Worm (Caenorhabditis elegans): ENCODE data around the gene let-4.

DNA sequence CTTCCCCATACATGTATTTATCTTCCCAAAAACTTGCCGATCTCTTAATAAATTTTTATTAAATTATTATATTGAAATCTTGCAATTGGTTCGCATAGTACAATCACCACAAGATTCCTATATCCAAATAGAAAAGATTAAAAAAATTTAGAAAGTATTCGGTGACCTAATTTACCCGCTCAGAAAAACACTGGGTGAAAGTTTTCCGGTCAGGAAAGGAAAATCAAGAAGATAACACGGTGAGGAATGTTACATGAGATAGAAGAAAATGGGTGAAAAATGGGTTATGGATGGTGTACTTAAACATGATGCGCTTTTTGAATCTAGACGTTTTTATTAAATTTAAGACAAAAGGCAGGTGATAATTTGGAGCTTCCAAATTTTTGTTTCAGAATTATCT, 3.1 kb downstream of the let-4 start:
- no peak for TF ChIP-seq che-1 (tag; optimal IDR thresholded peaks at IDR 0.05)
- TF ChIP-seq fax-1 (tag; optimal IDR thresholded peaks at IDR 0.05): no peak
- no peak for TF ChIP-seq tbx-2 (tag; optimal IDR thresholded peaks at IDR 0.05)
